In the genomic region with DNA sequence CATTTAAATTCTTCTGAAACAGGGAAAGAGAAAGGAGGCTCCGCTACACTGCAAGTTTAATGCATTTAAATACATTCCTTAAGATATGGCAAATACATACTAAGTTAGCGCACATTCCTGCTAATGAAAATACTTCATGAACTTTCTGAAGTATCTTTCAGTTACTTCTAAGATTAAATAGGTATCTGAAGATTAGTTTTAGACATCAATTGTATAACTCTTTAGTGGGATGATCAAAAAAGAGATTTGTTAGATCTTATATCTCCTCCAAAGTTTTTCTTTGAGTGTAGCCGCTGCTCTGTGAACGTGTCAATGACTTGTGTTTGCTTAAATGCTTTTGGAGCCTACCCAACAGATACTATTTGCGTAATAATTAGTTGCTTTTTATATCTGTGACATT, we compare ENCODE assay signal across 4 fruit fly cellular contexts.
TF ChIP-seq lines count a peak whose summit lies in the region.

No protein-coding gene starts in this region.

- TF ChIP-seq CTCF in whole organism, embryonic (GFP tag; optimal IDR thresholded peaks at IDR 0.05; lab: Kevin White, UChicago) = no peak

TF ChIP-seq in whole organism, adult, 20 proteins besides CTCF, POLR2A, EP300 and RAD21:
- TF ChIP-seq bab1 (GFP tag; optimal IDR thresholded peaks at IDR 0.05; lab: Kevin White, UChicago) (no peak), kay (GFP tag; lab: Kevin White, UChicago; ENCODE audit: borderline replicate concordance) (peak; percentile 53)

TF ChIP-seq in whole organism, embryonic, 481 proteins besides CTCF, POLR2A, EP300 and RAD21 (continues in another document):
- TF ChIP-seq Hr51 (GFP tag; optimal IDR thresholded peaks at IDR 0.05; lab: Kevin White, UChicago) = peak in 1 of 2 experiments; percentile 13
- TF ChIP-seq bab2 (GFP tag; optimal IDR thresholded peaks at IDR 0.05; lab: Kevin White, UChicago) = peak; percentile 34
- TF ChIP-seq bbx (GFP tag; IDR thresholded peaks at IDR 0.05; lab: Robert Waterston, UW; ENCODE audit: partially characterized antibody) = no peak
- 0 out of 2 replicates have a peak, but pooled peaks have one; percentile 11 for TF ChIP-seq Rfx (GFP tag; IDR thresholded peaks at IDR 0.05; lab: Robert Waterston, UW)
- peak; percentile 50 for TF ChIP-seq tap (tag; optimal IDR thresholded peaks at IDR 0.05; lab: Kevin White, UChicago)
- no peak for TF ChIP-seq twi (tag; optimal IDR thresholded peaks at IDR 0.05; lab: Kevin White, UChicago)
- TF ChIP-seq HLHmδ (GFP tag; optimal IDR thresholded peaks at IDR 0.05; lab: Kevin White, UChicago) = no peak
- 0 out of 2 replicates have a peak, but pooled peaks have one; percentile 9 for TF ChIP-seq Ptx1 (GFP tag; IDR thresholded peaks at IDR 0.05; lab: Robert Waterston, UW)
- peak; percentile 9 for TF ChIP-seq CG1603 (tag; optimal IDR thresholded peaks at IDR 0.05; lab: Kevin White, UChicago)
- peak; percentile 21 for TF ChIP-seq CG2712 (tag; optimal IDR thresholded peaks at IDR 0.05; lab: Kevin White, UChicago)
- peak; percentile 39 for TF ChIP-seq pb (GFP tag; optimal IDR thresholded peaks at IDR 0.05; lab: Kevin White, UChicago)
- peak; percentile 12 for TF ChIP-seq CG4424 (GFP tag; optimal IDR thresholded peaks at IDR 0.05; lab: Kevin White, UChicago)
- no peak for TF ChIP-seq CG18262 (tag; optimal IDR thresholded peaks at IDR 0.05; lab: Kevin White, UChicago)
- no peak for TF ChIP-seq dmrt11E (tag; optimal IDR thresholded peaks at IDR 0.05; lab: Kevin White, UChicago)
- TF ChIP-seq Blimp-1 (GFP tag; optimal IDR thresholded peaks at IDR 0.05; lab: Kevin White, UChicago) = peak; percentile 36
- no peak for TF ChIP-seq PHDP (tag; optimal IDR thresholded peaks at IDR 0.05; lab: Kevin White, UChicago)
- TF ChIP-seq CG1233 (GFP tag; optimal IDR thresholded peaks at IDR 0.05; lab: Kevin White, UChicago) = peak; percentile 5
- TF ChIP-seq gem (tag; optimal IDR thresholded peaks at IDR 0.05; lab: Kevin White, UChicago) = peak; percentile 35
- peak; percentile 12 for TF ChIP-seq Sry-δ (GFP tag; optimal IDR thresholded peaks at IDR 0.05; lab: Kevin White, UChicago)
- TF ChIP-seq Fer1 (GFP tag; optimal IDR thresholded peaks at IDR 0.05; lab: Kevin White, UChicago) = peak; percentile 27
- no peak for TF ChIP-seq Hr39 (optimal IDR thresholded peaks at IDR 0.05; lab: Kevin White, UChicago)
- TF ChIP-seq corto (GFP tag; optimal IDR thresholded peaks at IDR 0.05; lab: Kevin White, UChicago) = no peak
- TF ChIP-seq row (GFP tag; IDR thresholded peaks at IDR 0.05; lab: Robert Waterston, UW) = peak; percentile 46; the same call in 2 of the 3 replicates
- peak; percentile 81 for TF ChIP-seq Med (GFP tag; lab: Kevin White, UChicago)
- peak; percentile 15 for TF ChIP-seq CG15269 (tag; optimal IDR thresholded peaks at IDR 0.05; lab: Kevin White, UChicago)
- no peak for TF ChIP-seq CG1024 (GFP tag; IDR thresholded peaks at IDR 0.05; lab: Robert Waterston, UW)
- peak; percentile 31 for TF ChIP-seq sens (GFP tag; lab: Kevin White, UChicago)
- peak; percentile 32 for TF ChIP-seq HHEX (GFP tag; optimal IDR thresholded peaks at IDR 0.05; lab: Kevin White, UChicago)

TF ChIP-seq in whole organism, prepupa, 60 proteins besides CTCF, POLR2A, EP300 and RAD21 (continues in another document):
- peak; percentile 51; the same call in 2 of the 3 replicates for TF ChIP-seq CG6163 (GFP tag; IDR thresholded peaks at IDR 0.05; lab: Robert Waterston, UW)
- TF ChIP-seq CG15336 (GFP tag; IDR thresholded peaks at IDR 0.05; lab: Robert Waterston, UW) = peak; percentile 72
- TF ChIP-seq CG8632 (GFP tag; optimal IDR thresholded peaks at IDR 0.05; lab: Kevin White, UChicago) = no peak
- TF ChIP-seq Blimp-1 (GFP tag; optimal IDR thresholded peaks at IDR 0.05; lab: Kevin White, UChicago) = no peak
- no peak for TF ChIP-seq dac (GFP tag; optimal IDR thresholded peaks at IDR 0.05; lab: Kevin White, UChicago)
- TF ChIP-seq CG4318 (GFP tag; optimal IDR thresholded peaks at IDR 0.05; lab: Kevin White, UChicago) = peak; percentile 10
- TF ChIP-seq Gug (GFP tag; IDR thresholded peaks at IDR 0.05; lab: Robert Waterston, UW) = no peak
- peak; percentile 27 for TF ChIP-seq cyc (GFP tag; optimal IDR thresholded peaks at IDR 0.05; lab: Kevin White, UChicago)
- TF ChIP-seq fd59A (GFP tag; optimal IDR thresholded peaks at IDR 0.05; lab: Kevin White, UChicago) = peak; percentile 21
- TF ChIP-seq fd85E (GFP tag; optimal IDR thresholded peaks at IDR 0.05; lab: Kevin White, UChicago) = no peak
- TF ChIP-seq Eip75B (GFP tag; optimal IDR thresholded peaks at IDR 0.05; lab: Kevin White, UChicago) = peak; percentile 29
- TF ChIP-seq salr (GFP tag; optimal IDR thresholded peaks at IDR 0.05; lab: Kevin White, UChicago) = peak in 1 of 2 experiments; percentile 5
- TF ChIP-seq spab (GFP tag; optimal IDR thresholded peaks at IDR 0.05; lab: Kevin White, UChicago) = peak; percentile 1
- no peak for TF ChIP-seq vri (GFP tag; optimal IDR thresholded peaks at IDR 0.05; lab: Kevin White, UChicago)
- no peak for TF ChIP-seq CG8319 (GFP tag; optimal IDR thresholded peaks at IDR 0.05; lab: Kevin White, UChicago)
- peak; percentile 10 for TF ChIP-seq CG34406 (GFP tag; optimal IDR thresholded peaks at IDR 0.05; lab: Kevin White, UChicago)
- TF ChIP-seq CG9139 (GFP tag; optimal IDR thresholded peaks at IDR 0.05; lab: Kevin White, UChicago) = no peak
- TF ChIP-seq Hr4 (GFP tag; optimal IDR thresholded peaks at IDR 0.05; lab: Kevin White, UChicago) = peak; percentile 64
- TF ChIP-seq Smox (GFP tag; optimal IDR thresholded peaks at IDR 0.05; lab: Kevin White, UChicago) = no peak
- TF ChIP-seq Hr38 (GFP tag; optimal IDR thresholded peaks at IDR 0.05; lab: Kevin White, UChicago) = no peak
- no peak for TF ChIP-seq CG31627 (GFP tag; optimal IDR thresholded peaks at IDR 0.05; lab: Kevin White, UChicago)
- peak; percentile 37 for TF ChIP-seq CG3032 (tag; optimal IDR thresholded peaks at IDR 0.05; lab: Kevin White, UChicago)
- no peak for TF ChIP-seq CG11902 (GFP tag; optimal IDR thresholded peaks at IDR 0.05; lab: Kevin White, UChicago)
- peak; percentile 44 for TF ChIP-seq CG7368 (GFP tag; optimal IDR thresholded peaks at IDR 0.05; lab: Kevin White, UChicago)
- TF ChIP-seq esn (GFP tag; optimal IDR thresholded peaks at IDR 0.05; lab: Kevin White, UChicago) = no peak
- TF ChIP-seq CG11294 (GFP tag; IDR thresholded peaks at IDR 0.05; lab: Robert Waterston, UW) = 0 out of 2 replicates have a peak, but pooled peaks have one; percentile 6
- peak; percentile 21 for TF ChIP-seq CG10669 (GFP tag; optimal IDR thresholded peaks at IDR 0.05; lab: Kevin White, UChicago)
- no peak for TF ChIP-seq ss (GFP tag; optimal IDR thresholded peaks at IDR 0.05; lab: Kevin White, UChicago)
- TF ChIP-seq CG10631 (GFP tag; optimal IDR thresholded peaks at IDR 0.05; lab: Kevin White, UChicago) = peak; percentile 41
- peak; percentile 18 for TF ChIP-seq acj6 (GFP tag; optimal IDR thresholded peaks at IDR 0.05; lab: Kevin White, UChicago)

TF ChIP-seq in whole organism, pupa, 21 proteins besides CTCF, POLR2A, EP300 and RAD21:
- TF ChIP-seq CG12605 (GFP tag; IDR thresholded peaks at IDR 0.05; lab: Robert Waterston, UW) (no peak), CG8301 (tag; optimal IDR thresholded peaks at IDR 0.05; lab: Kevin White, UChicago) (peak; percentile 66), CG32121 (GFP tag; IDR thresholded peaks at IDR 0.05; lab: Robert Waterston, UW) (peak; percentile 61), Pif1A (GFP tag; optimal IDR thresholded peaks at IDR 0.05; lab: Kevin White, UChicago) (peak; percentile 60), CG17806 (tag; optimal IDR thresholded peaks at IDR 0.05; lab: Kevin White, UChicago) (peak; percentile 40), gl (tag; optimal IDR thresholded peaks at IDR 0.05; lab: Kevin White, UChicago) (no peak), CG15710 (tag; optimal IDR thresholded peaks at IDR 0.05; lab: Kevin White, UChicago) (peak; percentile 47), D1 (tag; optimal IDR thresholded peaks at IDR 0.05; lab: Kevin White, UChicago) (no peak), CG9948 (tag; optimal IDR thresholded peaks at IDR 0.05; lab: Kevin White, UChicago) (peak; percentile 47), CG34367 (tag; optimal IDR thresholded peaks at IDR 0.05; lab: Kevin White, UChicago) (no peak), CG14655 (GFP tag; optimal IDR thresholded peaks at IDR 0.05; lab: Kevin White, UChicago) (peak; percentile 61), EcR (GFP tag; optimal IDR thresholded peaks at IDR 0.05; lab: Kevin White, UChicago) (peak; percentile 76), CG8159 (tag; optimal IDR thresholded peaks at IDR 0.05; lab: Kevin White, UChicago) (peak; percentile 54), rn (GFP tag; IDR thresholded peaks at IDR 0.05; lab: Robert Waterston, UW) (no peak), Ets98B (GFP tag; IDR thresholded peaks at IDR 0.05; lab: Robert Waterston, UW) (peak; percentile 44), CG10348 (GFP tag; IDR thresholded peaks at IDR 0.05; lab: Robert Waterston, UW) (no peak), CG4496 (GFP tag; IDR thresholded peaks at IDR 0.05; lab: Robert Waterston, UW) (no peak; the same call in 2 of the 3 replicates)
